Worm (Caenorhabditis elegans) whole organism, L4/young adult: ENCODE measurements around the gene acs-20.

Source experiments
- W03F9.2 ChIP-seq: fragments of 150-350 bp; optimal IDR thresholded peaks from 2 replicates; lab custom pipeline; 2014; ENCODE audit warnings: missing biosample characterization, missing genetic modification characterization
- dao-5 ChIP-seq: sonication (generic microtip); optimal IDR thresholded peaks from 2 replicates; lab custom pipeline; 2016; ENCODE audit warnings: missing genotype, missing genetic modification characterization, moderate library complexity, missing compliant biosample characterization
- him-1 ChIP-seq: sonication (generic microtip); optimal IDR thresholded peaks from 2 replicates; lab custom pipeline; 2016; ENCODE audit warnings: missing genotype, missing genetic modification reagents, missing genetic modification characterization, missing compliant biosample characterization

The acs-20 gene

DNA sequence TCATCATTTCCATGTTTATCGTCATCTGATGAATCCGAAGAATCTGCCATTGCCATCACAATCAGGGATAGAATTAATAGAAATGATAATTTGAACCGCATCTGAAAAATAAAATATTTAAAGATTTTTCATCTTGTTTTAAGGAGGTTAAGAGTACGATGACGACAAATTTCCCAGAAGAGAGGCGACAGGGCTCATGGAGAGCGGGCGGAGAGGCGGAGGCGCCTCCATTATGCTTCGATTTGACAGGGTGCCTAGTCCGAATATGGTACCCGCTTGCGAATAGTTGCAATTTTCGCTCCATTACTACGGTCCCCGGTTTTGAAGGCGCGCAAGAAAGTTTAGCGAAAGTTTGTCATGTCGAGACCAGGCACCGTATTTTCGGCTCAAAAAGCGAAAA is 13.4 kb downstream of the acs-20 start, which contains the start of gene F28D1.6:
Gene F28D1.6, minus strand, starts transcription at position 101 of the 400 bp plus-strand sequence.
- TF ChIP-seq dao-5 (no peak), W03F9.2 (no peak), him-1 (tag; lab: Kevin White, UChicago) (no peak)

DNA sequence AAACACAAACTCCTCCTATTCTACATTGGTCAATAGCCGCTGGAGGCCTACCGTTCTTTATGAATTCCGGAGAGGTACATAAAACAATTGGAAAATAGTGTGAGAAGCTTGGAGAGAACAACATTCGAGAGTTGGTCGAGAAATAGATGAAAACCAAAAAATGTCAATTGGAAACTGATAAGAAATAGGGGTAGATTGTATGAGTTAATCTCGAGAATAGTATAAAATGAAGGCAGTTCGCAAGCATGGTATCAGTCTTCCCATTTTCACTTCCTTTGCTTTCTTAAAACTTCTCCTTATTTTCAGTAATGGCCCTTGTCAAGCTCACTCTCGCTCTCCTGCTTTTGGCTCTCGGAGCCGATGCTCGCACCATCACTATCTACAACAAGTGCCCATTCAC is 15.6 kb downstream of the acs-20 start, which contains the start of gene thn-2:
Gene thn-2, plus strand, starts transcription at position 307 of the 400 bp plus-strand sequence.
- TF ChIP-seq him-1 (tag; lab: Kevin White, UChicago) (no peak), dao-5 (no peak)

- TF ChIP-seq dao-5 (no peak), W03F9.2 (no peak), him-1 (tag; lab: Kevin White, UChicago) (no peak)
These were observed 18.7 kb downstream of the acs-20 start, which contains the start of gene thn-1 for ce11 chrIV:12379784-12380183. Gene thn-1, plus strand, starts transcription at chrIV:12380084.

DNA sequence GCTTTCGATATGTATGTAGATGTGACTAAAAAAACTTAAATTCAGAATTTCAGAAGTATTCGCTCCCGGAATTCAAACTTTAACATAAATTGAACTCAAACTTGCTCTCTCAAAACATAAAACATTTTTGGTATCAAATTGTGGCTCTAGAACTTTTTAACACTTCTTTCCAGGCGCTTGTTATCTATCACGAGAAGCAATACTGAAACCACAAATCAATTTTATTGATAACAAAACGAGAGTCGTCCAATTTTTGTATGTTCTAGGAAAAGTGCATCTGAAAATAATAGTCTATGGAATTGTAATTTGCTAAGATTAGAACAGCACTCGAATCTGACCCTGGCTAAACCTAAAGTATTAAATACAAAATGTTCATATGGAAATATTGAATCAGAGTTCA is 19.6 kb downstream of the acs-20 start:
- TF ChIP-seq him-1 (tag; lab: Kevin White, UChicago) (no peak), W03F9.2 (no peak), dao-5 (no peak)

DNA sequence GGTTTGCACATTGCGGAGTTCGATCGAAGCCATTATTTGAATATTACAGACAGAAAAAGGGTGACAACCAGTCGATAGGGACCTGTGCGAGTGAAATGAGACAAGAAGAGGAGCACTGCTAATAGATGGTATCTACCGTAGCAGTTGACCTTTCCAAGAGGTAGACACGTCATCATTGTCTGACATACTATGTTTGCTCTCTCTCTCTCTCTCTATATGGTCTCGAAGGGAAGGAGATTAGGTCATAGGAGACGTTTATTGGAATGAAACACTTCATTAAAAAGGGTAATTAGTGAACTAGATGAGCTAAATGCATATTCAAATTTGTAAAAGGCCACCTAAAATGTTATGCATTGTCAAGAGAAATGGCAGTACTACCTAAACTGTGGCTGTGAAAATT is 22.5 kb downstream of the acs-20 start, which contains the start of gene atz-1:
Gene atz-1, minus strand, starts transcription at position 101 of the 400 bp plus-strand sequence.
- TF ChIP-seq W03F9.2 (no peak), dao-5 (no peak), him-1 (tag; lab: Kevin White, UChicago) (no peak)

DNA sequence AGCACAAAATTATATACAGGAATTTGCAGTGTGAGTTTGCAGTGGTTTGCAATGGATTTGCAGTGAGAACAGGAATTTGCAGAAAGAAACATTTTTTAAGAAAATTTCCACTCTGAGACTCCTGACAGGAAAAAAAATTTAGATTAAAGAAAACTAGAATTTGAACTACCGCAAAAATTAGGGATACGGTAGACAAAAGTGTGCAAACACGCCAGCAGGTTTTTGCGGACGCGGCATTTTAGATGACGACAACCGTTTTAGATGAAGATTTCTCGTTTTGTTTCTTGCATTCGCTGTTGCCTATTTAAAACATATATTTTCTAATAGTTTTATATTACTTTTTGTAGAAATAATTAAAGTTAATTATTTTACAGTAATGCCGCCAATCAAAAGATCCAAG is 26.6 kb downstream of the acs-20 start, which contains the start of gene wdr-46:
Gene wdr-46, plus strand, starts transcription at position 375 of the 400 bp plus-strand sequence.
- no peak for TF ChIP-seq dao-5
- peak; percentile 70 for TF ChIP-seq him-1 (tag; lab: Kevin White, UChicago)
- TF ChIP-seq W03F9.2: peak; percentile 86

DNA sequence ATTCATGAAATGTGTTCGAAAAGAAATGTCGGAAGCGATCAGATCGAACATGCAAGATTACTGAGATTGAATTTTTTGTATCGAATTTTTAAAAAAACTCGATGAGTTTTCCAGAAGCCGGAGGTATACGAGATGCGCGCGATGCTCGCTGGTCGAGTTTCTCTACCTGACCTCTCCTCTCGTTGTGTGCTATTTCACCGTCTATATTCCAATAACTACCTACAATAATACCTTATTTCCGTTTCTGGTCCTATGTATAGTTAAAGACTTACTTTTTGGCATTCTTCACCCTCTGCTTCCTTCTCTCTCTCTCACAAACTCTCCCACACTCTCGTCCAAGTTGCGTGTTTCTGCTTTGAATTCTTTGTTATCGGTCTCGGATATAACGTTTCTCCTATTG is 27.2 kb downstream of the acs-20 start:
- TF ChIP-seq W03F9.2: no peak
- TF ChIP-seq dao-5: no peak
- no peak for TF ChIP-seq him-1 (tag; lab: Kevin White, UChicago)

ce11 chrIV:12366571-12366970 is 31.9 kb downstream of the acs-20 start:
- TF ChIP-seq him-1 (tag; lab: Kevin White, UChicago): no peak
- no peak for TF ChIP-seq W03F9.2
- TF ChIP-seq dao-5: no peak

ce11 chrIV:12364964-12365363 is 33.5 kb downstream of the acs-20 start:
- TF ChIP-seq W03F9.2: no peak
- no peak for TF ChIP-seq dao-5
- no peak for TF ChIP-seq him-1 (tag; lab: Kevin White, UChicago)

ce11 chrIV:12361392-12362092 is 37.0 kb downstream of the acs-20 start, which contains the start of the genes ccr-4 and ZC518.8:
Gene ccr-4, plus strand, starts transcription at chrIV:12361542.
Gene ZC518.8, minus strand, starts transcription at chrIV:12361908.
- TF ChIP-seq W03F9.2: no peak
- TF ChIP-seq him-1 (tag; lab: Kevin White, UChicago): no peak
- TF ChIP-seq dao-5: no peak

DNA sequence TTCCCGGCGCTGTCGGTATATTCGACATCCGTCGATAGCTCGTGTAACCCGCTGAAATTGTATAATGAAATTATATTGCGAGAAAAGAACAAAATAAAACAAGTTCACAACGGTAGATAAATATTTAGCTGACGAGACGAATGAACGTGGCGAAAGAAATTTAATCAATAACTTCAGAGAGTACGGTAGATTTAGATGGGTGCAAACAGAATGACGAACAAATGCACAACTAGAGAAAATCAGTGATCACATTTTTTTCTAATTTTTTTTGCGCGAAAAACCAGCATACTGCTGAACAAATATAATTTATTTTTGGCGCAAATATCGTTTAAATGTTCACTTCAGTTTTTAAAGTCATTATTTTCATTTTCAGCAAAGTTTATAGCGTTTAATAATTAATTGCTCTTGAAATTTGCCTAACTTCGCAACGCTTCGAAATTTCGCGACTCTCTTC is 37.7 kb downstream of the acs-20 start, which contains the start of gene sec-24.2:
Gene sec-24.2, minus strand, starts transcription at position 51 of the 454 bp plus-strand sequence.
- TF ChIP-seq him-1 (tag; lab: Kevin White, UChicago): no peak
- no peak for TF ChIP-seq W03F9.2
- no peak for TF ChIP-seq dao-5

- TF ChIP-seq dao-5: no peak
- TF ChIP-seq W03F9.2: no peak
These were observed 38.5 kb downstream of the acs-20 start for ce11 chrIV:12359979-12360378.

DNA sequence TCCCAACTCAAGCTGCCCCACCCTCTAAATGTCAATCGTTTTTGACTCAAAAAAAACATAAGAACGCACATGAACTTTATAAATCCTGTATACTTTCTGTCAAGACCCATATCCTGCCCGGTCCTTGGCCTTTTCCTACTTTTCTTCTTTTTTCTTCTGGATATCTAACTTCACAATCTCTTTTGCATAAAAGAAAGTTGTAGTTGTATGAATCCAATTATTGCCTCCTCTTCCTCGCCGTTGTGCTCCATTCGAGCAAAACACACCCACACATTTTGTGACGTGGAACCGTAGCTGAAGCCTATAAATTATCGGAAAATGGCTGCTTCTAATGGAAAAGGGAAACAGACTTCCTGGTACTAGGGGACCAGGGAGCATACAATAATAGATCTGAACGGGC is 48.3 kb downstream of the acs-20 start:
- TF ChIP-seq him-1 (tag; lab: Kevin White, UChicago) (no peak), dao-5 (no peak), W03F9.2 (no peak)

DNA sequence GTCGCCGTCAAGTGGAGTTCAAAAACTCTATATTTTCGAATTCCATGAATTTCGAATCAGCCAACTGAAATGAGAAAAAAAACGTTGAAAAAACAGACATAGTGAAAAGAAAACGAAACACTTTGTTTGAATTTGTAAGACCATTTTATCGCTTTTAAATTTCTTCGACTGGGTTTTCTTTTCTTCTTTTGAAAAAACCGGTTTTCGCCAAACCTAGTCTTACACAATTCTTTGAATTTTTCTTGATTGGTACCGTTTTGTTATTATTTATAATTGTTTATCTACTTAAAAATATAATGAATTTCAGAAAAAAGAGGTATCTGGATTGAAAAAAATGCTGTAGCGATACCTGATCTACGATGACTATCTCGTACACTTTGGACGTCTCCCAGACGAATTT is 48.9 kb downstream of the acs-20 start, which contains the start of gene best-22:
Gene best-22, plus strand, starts transcription at position 301 of the 400 bp plus-strand sequence.
- TF ChIP-seq W03F9.2: no peak
- TF ChIP-seq him-1 (tag; lab: Kevin White, UChicago): no peak
- TF ChIP-seq dao-5: no peak
